Fruit fly (Drosophila melanogaster): ENCODE results near the gene CG42570.

- TF ChIP-seq CG8478 (optimal IDR thresholded peaks at IDR 0.05) (no peak), CTCF (optimal IDR thresholded peaks at IDR 0.05) (no peak)
Observed at dm6 chr3L:15683345-15683922, 34.2 kb upstream of the CG42570 start, which contains the start of the genes CG7579 and Pgant8.
